Worm (Caenorhabditis elegans): Measurements from ENCODE around the gene grl-14.

grl-14 gene

ce11 chrV:20845524-20846208, 20.3 kb downstream of the grl-14 start, which contains the start of the genes F31D4.2 and fkb-6 (continued):
- TF ChIP-seq sea-2 (GFP tag; optimal IDR thresholded peaks at IDR 0.05): no peak
- TF ChIP-seq nhr-43 (tag; optimal IDR thresholded peaks at IDR 0.05; ENCODE audit: poor library complexity, severe bottlenecking): peak; percentile 37
- TF ChIP-seq elt-1 (tag; optimal IDR thresholded peaks at IDR 0.05): no peak
- peak; percentile 82 for TF ChIP-seq nhr-25 (tag; optimal IDR thresholded peaks at IDR 0.05)
- TF ChIP-seq fkh-2 (tag; optimal IDR thresholded peaks at IDR 0.05): no peak
- TF ChIP-seq jun-1 (tag; optimal IDR thresholded peaks at IDR 0.05): peak; percentile 43
- TF ChIP-seq pqm-1 (tag; optimal IDR thresholded peaks at IDR 0.05): no peak
- peak; percentile 85 for TF ChIP-seq nfya-1 (tag; optimal IDR thresholded peaks at IDR 0.05; ENCODE audit: insufficient read depth)
- no peak for TF ChIP-seq fos-1 (tag; optimal IDR thresholded peaks at IDR 0.05)
- peak; percentile 7 for TF ChIP-seq egl-27 (tag; optimal IDR thresholded peaks at IDR 0.05)
- TF ChIP-seq nhr-76 (tag; optimal IDR thresholded peaks at IDR 0.05): no peak
- peak; percentile 60 for TF ChIP-seq lsy-12 (tag; optimal IDR thresholded peaks at IDR 0.05)
- TF ChIP-seq unc-39 (tag; optimal IDR thresholded peaks at IDR 0.05): no peak
- TF ChIP-seq fkh-10 (GFP tag; optimal IDR thresholded peaks at IDR 0.05): peak; percentile 74
- no peak for TF ChIP-seq ceh-16 (tag; optimal IDR thresholded peaks at IDR 0.05)
- TF ChIP-seq eor-1 (tag; optimal IDR thresholded peaks at IDR 0.05): no peak
- no peak for TF ChIP-seq ama-1 (optimal IDR thresholded peaks at IDR 0.05)

- TF ChIP-seq unc-39 (tag; optimal IDR thresholded peaks at IDR 0.05) (no peak), pha-4 (tag; optimal IDR thresholded peaks at IDR 0.05) (peak; percentile 13), ztf-4 (tag; optimal IDR thresholded peaks at IDR 0.05) (peak; percentile 35), tbx-2 (tag; optimal IDR thresholded peaks at IDR 0.05) (peak; percentile 12), nhr-43 (tag; optimal IDR thresholded peaks at IDR 0.05; ENCODE audit: poor library complexity, severe bottlenecking) (peak; percentile 22), ama-1 (optimal IDR thresholded peaks at IDR 0.05) (peak; percentile 88)
Measured at ce11 chrV:20847743-20848229, 22.4 kb downstream of the grl-14 start.

- TF ChIP-seq lin-15B (tag; optimal IDR thresholded peaks at IDR 0.05) (no peak), nhr-43 (tag; optimal IDR thresholded peaks at IDR 0.05; ENCODE audit: poor library complexity, severe bottlenecking) (no peak), pqm-1 (tag; optimal IDR thresholded peaks at IDR 0.05) (no peak), snpc-4 (tag; optimal IDR thresholded peaks at IDR 0.05) (no peak), lsy-12 (tag; optimal IDR thresholded peaks at IDR 0.05) (no peak), ceh-82 (tag; optimal IDR thresholded peaks at IDR 0.05) (no peak), nhr-76 (tag; optimal IDR thresholded peaks at IDR 0.05) (no peak), egl-5 (tag; optimal IDR thresholded peaks at IDR 0.05) (peak; percentile 14)
Measured at ce11 chrV:20850580-20850979, 25.2 kb downstream of the grl-14 start, which contains the start of gene clec-264. clec-264 (minus strand) TSS chrV:20850701.

ce11 chrV:20851847-20852386, 26.6 kb downstream of the grl-14 start, which contains the start of gene ndua-1:
ndua-1 (minus strand) TSS chrV:20851897.
- TF ChIP-seq nhr-23 (tag; optimal IDR thresholded peaks at IDR 0.05): peak; percentile 52
- TF ChIP-seq nhr-43 (tag; optimal IDR thresholded peaks at IDR 0.05; ENCODE audit: poor library complexity, severe bottlenecking): peak; percentile 65
- peak; percentile 59 for TF ChIP-seq nfya-1 (tag; optimal IDR thresholded peaks at IDR 0.05; ENCODE audit: insufficient read depth)
- TF ChIP-seq nhr-25 (tag; optimal IDR thresholded peaks at IDR 0.05): no peak
- peak; percentile 13 for TF ChIP-seq lin-39 (tag; optimal IDR thresholded peaks at IDR 0.05)
- no peak for TF ChIP-seq fkh-10 (GFP tag; optimal IDR thresholded peaks at IDR 0.05)
- TF ChIP-seq hmg-11 (tag; optimal IDR thresholded peaks at IDR 0.05): peak; percentile 85
- TF ChIP-seq snpc-4 (tag; optimal IDR thresholded peaks at IDR 0.05): peak; percentile 45
- no peak for TF ChIP-seq R02D3.7 (tag; optimal IDR thresholded peaks at IDR 0.05)

- peak; percentile 44 for TF ChIP-seq elt-2 (tag; optimal IDR thresholded peaks at IDR 0.05)
- TF ChIP-seq ceh-82 (tag; optimal IDR thresholded peaks at IDR 0.05): no peak
Measured at ce11 chrV:20853581-20854161, 28.3 kb downstream of the grl-14 start, which contains the start of gene F31D4.5. F31D4.5 (plus strand) TSS chrV:20854071.
